Worm (Caenorhabditis elegans) whole organism, L3 larva: Measurements from ENCODE around the gene ift-74.
A peak's percentile ranks its signal among the peaks of the same experiment; 100 is the strongest.

Experiments
- ZK546.5 ChIP-seq: sonication (generic microtip); optimal IDR thresholded peaks from 2 replicates; lab custom pipeline; 2017; ENCODE audit warnings: missing biosample characterization, missing genetic modification characterization
- ama-1 ChIP-seq: fragments of 150-350 bp; optimal IDR thresholded peaks from 2 replicates; lab custom pipeline; 2018
- ceh-16 ChIP-seq: sonication (generic microtip); optimal IDR thresholded peaks from 2 replicates; lab custom pipeline; 2017; ENCODE audit warnings: missing biosample characterization, missing genetic modification characterization
- ceh-28 ChIP-seq: fragments of 150-350 bp; optimal IDR thresholded peaks from 2 replicates; lab custom pipeline; 2014; ENCODE audit warnings: missing biosample characterization, missing genetic modification reagents, missing genetic modification characterization
- ceh-82 ChIP-seq: fragments of 150-350 bp; optimal IDR thresholded peaks from 2 replicates; lab custom pipeline; 2014; ENCODE audit warnings: missing biosample characterization, missing genetic modification characterization
- ceh-9 ChIP-seq: sonication (generic microtip); optimal IDR thresholded peaks from 2 replicates; lab custom pipeline; 2018; ENCODE audit warnings: missing biosample characterization, missing genetic modification characterization
- daf-12 ChIP-seq: fragments of 150-350 bp; optimal IDR thresholded peaks from 2 replicates; lab custom pipeline; 2014; ENCODE audit warnings: missing biosample characterization, missing genetic modification reagents, missing genetic modification characterization
- egl-27 ChIP-seq: sonication (generic microtip); optimal IDR thresholded peaks from 4 replicates; lab custom pipeline; 2017; ENCODE audit warnings: missing biosample characterization, missing genetic modification reagents, missing genetic modification characterization
- egl-5 ChIP-seq: fragments of 150-350 bp; optimal IDR thresholded peaks from 2 replicates; lab custom pipeline; 2017; ENCODE audit warnings: missing biosample characterization, missing genetic modification reagents, missing genetic modification characterization, inconsistent platforms
- elt-1 ChIP-seq: fragments of 150-350 bp; optimal IDR thresholded peaks from 2 replicates; lab custom pipeline; 2014; ENCODE audit warnings: missing biosample characterization, missing genetic modification characterization
- elt-2 ChIP-seq: sonication (generic microtip); optimal IDR thresholded peaks from 2 replicates; lab custom pipeline; 2016; ENCODE audit warnings: missing genetic modification reagents, mild to moderate bottlenecking, missing genetic modification characterization, missing compliant biosample characterization
- eor-1 ChIP-seq, 2 experiments: fragments of 150-350 bp; optimal IDR thresholded peaks; 2 replicates each; lab custom pipeline; 2014 to 2018; ENCODE audit warnings: missing biosample characterization in 2 of 2, missing genetic modification characterization in 2 of 2
- fkh-10 ChIP-seq: sonication (generic microtip); optimal IDR thresholded peaks from 2 replicates; lab custom pipeline; 2017; ENCODE audit warnings: missing biosample characterization, missing genetic modification reagents, missing genetic modification characterization
- fkh-2 ChIP-seq: fragments of 150-350 bp; optimal IDR thresholded peaks from 2 replicates; lab custom pipeline; 2014; ENCODE audit warnings: missing biosample characterization, missing genetic modification reagents, missing genetic modification characterization
- fos-1 ChIP-seq: fragments of 150-350 bp; optimal IDR thresholded peaks from 2 replicates; lab custom pipeline; 2014; ENCODE audit warnings: missing biosample characterization, missing genetic modification characterization
- jun-1 ChIP-seq: fragments of 150-350 bp; optimal IDR thresholded peaks from 2 replicates; lab custom pipeline; 2014; ENCODE audit warnings: missing biosample characterization, missing genetic modification reagents, missing genetic modification characterization
- lin-39 ChIP-seq: fragments of 150-350 bp; optimal IDR thresholded peaks from 2 replicates; lab custom pipeline; 2018; ENCODE audit warnings: missing biosample characterization, missing genetic modification reagents, missing genetic modification characterization
- mdl-1 ChIP-seq: fragments of 150-350 bp; optimal IDR thresholded peaks from 2 replicates; lab custom pipeline; 2014; ENCODE audit warnings: missing biosample characterization, missing genetic modification characterization
- nfya-1 ChIP-seq: sonication (generic microtip); optimal IDR thresholded peaks from 2 replicates; lab custom pipeline; 2017; ENCODE audit warnings: missing genetic modification characterization, mild to moderate bottlenecking, missing compliant biosample characterization, antibody characterized with exemption, moderate library complexity; ENCODE audit not compliant: insufficient read depth
- nhr-11 ChIP-seq: fragments of 150-350 bp; optimal IDR thresholded peaks from 2 replicates; lab custom pipeline; 2014; ENCODE audit warnings: missing biosample characterization, missing genetic modification characterization
- nhr-12 ChIP-seq: fragments of 150-350 bp; optimal IDR thresholded peaks from 2 replicates; lab custom pipeline; 2014; ENCODE audit warnings: missing biosample characterization, missing genetic modification characterization
- nhr-237 ChIP-seq: fragments of 150-350 bp; optimal IDR thresholded peaks from 2 replicates; lab custom pipeline; 2014; ENCODE audit warnings: missing biosample characterization, missing genetic modification characterization
- nhr-25 ChIP-seq: sonication (generic microtip); optimal IDR thresholded peaks from 2 replicates; lab custom pipeline; 2017; ENCODE audit warnings: missing biosample characterization, missing genetic modification characterization
- nhr-28 ChIP-seq: fragments of 150-350 bp; optimal IDR thresholded peaks from 2 replicates; lab custom pipeline; 2014; ENCODE audit warnings: missing biosample characterization, missing genetic modification characterization
- nhr-67 ChIP-seq: fragments of 150-350 bp; optimal IDR thresholded peaks from 2 replicates; lab custom pipeline; 2014; ENCODE audit warnings: missing biosample characterization, missing genetic modification characterization
- nhr-76 ChIP-seq: fragments of 150-350 bp; sonication (generic microtip); optimal IDR thresholded peaks from 5 replicates; lab custom pipeline; 2014; ENCODE audit warnings: missing biosample characterization, missing genetic modification characterization
- nhr-77 ChIP-seq: fragments of 150-350 bp; optimal IDR thresholded peaks from 2 replicates; lab custom pipeline; 2014; ENCODE audit warnings: missing biosample characterization, missing genetic modification characterization
- pha-4 ChIP-seq: fragments of 150-350 bp; optimal IDR thresholded peaks from 2 replicates; lab custom pipeline; 2014; ENCODE audit warnings: missing biosample characterization, missing genetic modification reagents, missing genetic modification characterization
- pqm-1 ChIP-seq: fragments of 150-350 bp; optimal IDR thresholded peaks from 2 replicates; lab custom pipeline; 2017; ENCODE audit warnings: missing biosample characterization, missing genetic modification characterization, inconsistent platforms
- sea-2 ChIP-seq: fragments of 150-350 bp; sonication (generic microtip); optimal IDR thresholded peaks from 4 replicates; lab custom pipeline; 2014; ENCODE audit warnings: missing biosample characterization, missing genetic modification reagents, missing genetic modification characterization
- skn-1 ChIP-seq: fragments of 150-350 bp; optimal IDR thresholded peaks from 2 replicates; lab custom pipeline; 2014; ENCODE audit warnings: missing biosample characterization, missing genetic modification characterization
- snpc-4 ChIP-seq: fragments of 150-350 bp; optimal IDR thresholded peaks from 2 replicates; lab custom pipeline; 2014; ENCODE audit warnings: missing biosample characterization, missing genetic modification characterization
- tbx-2 ChIP-seq: sonication (generic microtip); optimal IDR thresholded peaks from 2 replicates; lab custom pipeline; 2016; ENCODE audit warnings: mild to moderate bottlenecking, missing genetic modification characterization, missing compliant biosample characterization
- unc-39 ChIP-seq: sonication (generic microtip); optimal IDR thresholded peaks from 4 replicates; lab custom pipeline; 2017; ENCODE audit warnings: missing biosample characterization, missing genetic modification characterization
- ztf-4 ChIP-seq: fragments of 150-350 bp; optimal IDR thresholded peaks from 2 replicates; lab custom pipeline; 2014; ENCODE audit warnings: missing biosample characterization, missing genetic modification characterization

Gene ift-74

DNA sequence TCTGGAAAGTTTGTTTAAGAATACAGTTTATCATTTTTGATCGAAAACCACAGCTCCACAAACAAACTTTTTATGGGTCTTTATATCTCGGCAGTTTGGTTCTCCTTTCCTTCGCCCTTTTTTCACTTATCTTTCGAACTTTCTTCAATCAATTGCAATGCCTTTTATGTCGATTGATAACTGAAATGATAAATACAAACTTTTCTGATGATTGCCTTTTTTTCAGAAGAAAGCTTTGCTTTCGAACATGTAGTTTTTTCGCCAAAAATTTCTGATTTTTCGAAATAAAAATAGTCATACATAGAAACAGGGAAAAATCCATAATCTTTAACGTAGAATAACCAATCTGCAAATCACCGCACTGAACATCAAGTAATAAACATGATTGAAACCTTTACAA, 18.6 kb upstream of the ift-74 start, which contains the start of gene T19D12.2:
Gene T19D12.2, plus strand, starts transcription at position 125 of the 400 bp plus-strand sequence.
- TF ChIP-seq elt-2 (tag; lab: Kevin White, UChicago) (peak; percentile 79), nhr-12 (tag; lab: Kevin White, UChicago) (no peak)

ce11 chrII:6663799-6664198, 16.0 kb upstream of the ift-74 start:
- TF ChIP-seq fkh-2 (tag; lab: Kevin White, UChicago) (no peak), pha-4 (tag; lab: Kevin White, UChicago) (peak; percentile 4), ceh-9 (tag; lab: Kevin White, UChicago) (no peak), ceh-28 (tag; lab: Kevin White, UChicago) (no peak), tbx-2 (no peak), elt-2 (tag; lab: Kevin White, UChicago) (peak; percentile 39), fkh-10 (GFP tag; lab: Kevin White, UChicago) (no peak)
- TF ChIP-seq, all 47 proteins: peak for 2

DNA sequence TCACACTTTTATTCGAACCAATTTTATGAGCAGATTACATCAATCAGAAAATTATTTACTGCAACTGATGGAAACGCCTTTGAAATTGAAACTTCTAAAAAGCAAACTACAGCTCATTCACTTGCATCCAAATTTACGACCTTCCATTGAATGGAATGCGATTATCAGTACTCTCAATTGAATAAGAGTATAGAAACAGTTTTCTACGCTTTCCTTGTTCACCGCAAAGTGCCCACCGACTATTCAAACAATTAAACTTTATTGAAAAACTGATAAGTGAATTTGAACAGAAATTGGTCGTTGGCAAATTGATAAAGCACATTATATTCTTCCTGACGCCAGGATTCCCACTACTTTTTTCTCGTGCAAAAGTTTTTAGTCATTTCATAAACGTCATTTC, 13.9 kb upstream of the ift-74 start:
- no peak for TF ChIP-seq daf-12 (tag; lab: Kevin White, UChicago)
- TF ChIP-seq nhr-25 (tag; lab: Kevin White, UChicago) = no peak
- TF ChIP-seq fkh-2 (tag; lab: Kevin White, UChicago) = no peak
- TF ChIP-seq ZK546.5 (tag; lab: Kevin White, UChicago) = no peak
- TF ChIP-seq elt-1 (tag; lab: Kevin White, UChicago) = no peak
- TF ChIP-seq elt-2 (tag; lab: Kevin White, UChicago) = peak; percentile 84
- no peak for TF ChIP-seq ztf-4
- no peak for TF ChIP-seq skn-1 (tag; lab: Kevin White, UChicago)
- peak; percentile 39 for TF ChIP-seq pqm-1 (tag; lab: Kevin White, UChicago)
- TF ChIP-seq egl-5 (tag; lab: Kevin White, UChicago) = no peak
- no peak for TF ChIP-seq nfya-1 (tag; lab: Kevin White, UChicago)
- TF ChIP-seq snpc-4 = no peak
- TF ChIP-seq, all 47 proteins: peak for 2

DNA sequence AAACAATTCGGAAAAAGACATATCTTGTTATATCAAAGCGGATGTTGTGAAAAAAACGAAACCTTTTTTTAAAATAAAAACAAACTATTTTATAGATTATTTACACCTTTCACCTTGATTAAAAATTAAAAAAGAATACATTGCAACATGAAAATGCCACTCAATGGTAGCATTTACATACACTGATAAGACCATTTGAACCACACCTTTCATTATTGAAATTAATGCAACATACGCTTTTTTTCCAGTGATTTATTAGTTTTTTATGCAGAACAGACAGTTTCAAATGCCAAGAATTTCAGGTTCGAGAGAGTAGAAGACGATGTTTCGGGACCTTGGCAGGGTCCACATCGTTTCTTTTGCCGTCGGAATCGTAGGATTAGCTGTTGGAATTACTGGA, 13.2 kb upstream of the ift-74 start, which contains the start of gene T19D12.1:
Gene T19D12.1, plus strand, starts transcription at position 301 of the 400 bp plus-strand sequence.
- no peak for TF ChIP-seq egl-27 (tag; lab: Kevin White, UChicago)
- TF ChIP-seq ceh-82 (tag; lab: Kevin White, UChicago) = no peak
- TF ChIP-seq, all 47 proteins: peak for 0

ce11 chrII:6667534-6667933, 12.3 kb upstream of the ift-74 start:
- TF ChIP-seq pha-4 (tag; lab: Kevin White, UChicago) = no peak
- TF ChIP-seq unc-39 (tag; lab: Kevin White, UChicago) = no peak
- TF ChIP-seq ceh-16 (tag; lab: Kevin White, UChicago) = no peak
- TF ChIP-seq ama-1 (lab: Kevin White, UChicago) = no peak
- no peak for TF ChIP-seq nhr-67
- TF ChIP-seq mdl-1 = no peak
- no peak for TF ChIP-seq nhr-11
- no peak for TF ChIP-seq lin-39 (tag; lab: Kevin White, UChicago)
- no peak for TF ChIP-seq nhr-77 (tag; lab: Kevin White, UChicago)
- no peak for TF ChIP-seq sea-2
- no peak for TF ChIP-seq egl-5 (tag; lab: Kevin White, UChicago)
- no peak for TF ChIP-seq egl-27 (tag; lab: Kevin White, UChicago)
- TF ChIP-seq nhr-76 (tag; lab: Kevin White, UChicago) = no peak
- no peak for TF ChIP-seq nhr-237
- no peak for TF ChIP-seq nhr-28 (tag; lab: Kevin White, UChicago)
- TF ChIP-seq fos-1 (tag; lab: Kevin White, UChicago) = no peak
- TF ChIP-seq fkh-2 (tag; lab: Kevin White, UChicago) = no peak

- no peak for TF ChIP-seq elt-2 (tag; lab: Kevin White, UChicago)
- no peak for TF ChIP-seq nfya-1 (tag; lab: Kevin White, UChicago)
- no peak for TF ChIP-seq eor-1 (tag; optimal IDR thresholded peaks at IDR 0.05; lab: Kevin White, UChicago)
- no peak for TF ChIP-seq skn-1 (tag; lab: Kevin White, UChicago)
- TF ChIP-seq fos-1 (tag; lab: Kevin White, UChicago) = no peak
- TF ChIP-seq tbx-2 = no peak
- TF ChIP-seq jun-1 (tag; lab: Kevin White, UChicago) = no peak
- TF ChIP-seq sea-2 = no peak
- TF ChIP-seq egl-27 (tag; lab: Kevin White, UChicago) = no peak
Observed at ce11 chrII:6668496-6668895, 11.3 kb upstream of the ift-74 start.
